Worm (Caenorhabditis elegans): Measurements from ENCODE around the gene lev-1.

The lev-1 gene

ce11 chrIV:13142254-13142653 lies 36.9 kb downstream of the lev-1 start, which contains the start of gene spe-43:
Gene spe-43 (minus strand): TSS chrIV:13142354.
- TF ChIP-seq alr-1 (tag; optimal IDR thresholded peaks at IDR 0.05) (no peak), sma-9 (GFP tag; optimal IDR thresholded peaks at IDR 0.05) (no peak), sma-9 (tag; optimal IDR thresholded peaks at IDR 0.05) (no peak), elt-3 (tag; optimal IDR thresholded peaks at IDR 0.05) (no peak), ztf-11 (tag; optimal IDR thresholded peaks at IDR 0.05) (no peak), peb-1 (tag; optimal IDR thresholded peaks at IDR 0.05) (no peak), mdl-1 (tag; optimal IDR thresholded peaks at IDR 0.05) (no peak), ztf-1 (GFP tag; conservative IDR thresholded peaks at IDR 0.05) (no peak), gmeb-1 (tag; optimal IDR thresholded peaks at IDR 0.05) (no peak), nhr-11 (tag; optimal IDR thresholded peaks at IDR 0.05) (no peak), egl-27 (tag; optimal IDR thresholded peaks at IDR 0.05) (no peak), nhr-21 (tag; optimal IDR thresholded peaks at IDR 0.05) (no peak), snpc-4 (tag; optimal IDR thresholded peaks at IDR 0.05) (no peak), lin-11 (tag; optimal IDR thresholded peaks at IDR 0.05) (no peak), lsy-2 (tag; optimal IDR thresholded peaks at IDR 0.05) (no peak), mab-5 (tag; optimal IDR thresholded peaks at IDR 0.05) (no peak), crh-2 (tag; optimal IDR thresholded peaks at IDR 0.05) (no peak), sem-4 (tag; optimal IDR thresholded peaks at IDR 0.05) (no peak)

ce11 chrIV:13127720-13128119 lies 51.5 kb downstream of the lev-1 start:
- peak; percentile 15 for TF ChIP-seq unc-55 (GFP tag; optimal IDR thresholded peaks at IDR 0.05)
- TF ChIP-seq nhr-6 (tag; optimal IDR thresholded peaks at IDR 0.05) = no peak
- TF ChIP-seq fos-1 (tag; optimal IDR thresholded peaks at IDR 0.05) = no peak

ce11 chrIV:13125999-13126398 lies 53.2 kb downstream of the lev-1 start:
- TF ChIP-seq nhr-129 (tag; optimal IDR thresholded peaks at IDR 0.05) (peak; percentile 1), F13H6.1 (tag; optimal IDR thresholded peaks at IDR 0.05) (peak; percentile 34), unc-62 (GFP tag; optimal IDR thresholded peaks at IDR 0.05) (no peak), elt-3 (tag; optimal IDR thresholded peaks at IDR 0.05) (no peak), peb-1 (tag; optimal IDR thresholded peaks at IDR 0.05) (no peak), zag-1 (tag; optimal IDR thresholded peaks at IDR 0.05) (no peak), lin-13 (GFP tag; optimal IDR thresholded peaks at IDR 0.05) (no peak)
